Fruit fly (Drosophila melanogaster) S2 (cell line): ENCODE measurements around the gene CG11927.

ENCODE experiments used
- CG8478 ChIP-seq: fragments of >200 bp; optimal IDR thresholded peaks from 2 replicates; lab custom pipeline; 2018
- CTCF ChIP-seq, 2 experiments: fragments of >200 bp; optimal IDR thresholded peaks; 2 replicates each; lab custom pipeline; 2018

The CG11927 gene

DNA sequence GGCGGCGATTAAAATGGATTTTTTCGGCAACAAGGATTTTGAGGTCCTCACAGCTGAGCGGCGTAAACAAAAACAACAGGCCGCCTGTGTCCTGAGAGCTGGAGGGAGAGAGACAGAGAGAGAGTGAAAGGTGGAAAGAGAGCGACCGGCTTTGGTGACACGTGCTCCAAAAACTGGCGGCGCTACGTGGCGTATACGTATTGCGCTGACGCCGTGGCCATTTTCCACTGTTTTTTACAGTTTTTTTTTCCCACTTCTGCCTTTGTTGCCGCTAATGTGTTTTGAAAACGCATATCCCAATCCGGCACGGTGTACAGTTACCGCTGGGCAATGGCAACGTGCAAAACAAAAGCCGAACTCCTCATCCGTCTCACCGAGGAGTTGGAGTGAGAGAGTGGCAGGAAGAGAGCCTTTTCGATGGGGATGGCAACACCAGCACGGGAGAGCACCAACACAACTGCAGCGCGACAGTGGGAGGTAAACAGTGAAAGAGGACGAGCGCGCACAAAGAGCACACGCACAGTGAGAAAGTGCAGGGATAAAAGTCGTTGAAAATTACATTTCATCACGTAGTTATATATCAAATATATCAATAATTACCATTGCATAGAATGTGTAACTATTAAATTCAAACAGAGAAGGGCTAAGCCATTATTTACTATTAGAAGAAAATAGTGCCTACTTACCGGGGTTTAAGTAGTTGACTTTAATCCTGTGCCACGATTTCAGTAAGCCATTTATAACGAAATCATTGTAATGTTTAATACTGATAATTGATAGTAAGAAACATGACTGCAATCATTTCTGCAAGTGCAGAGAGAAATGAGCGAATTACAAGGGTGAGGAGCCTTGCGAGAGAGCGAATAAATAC is 26.9 kb upstream of the CG11927 start:
- TF ChIP-seq CTCF (optimal IDR thresholded peaks at IDR 0.05; lab: Kevin White, UChicago) (no peak), CG8478 (lab: Kevin White, UChicago) (no peak)

DNA sequence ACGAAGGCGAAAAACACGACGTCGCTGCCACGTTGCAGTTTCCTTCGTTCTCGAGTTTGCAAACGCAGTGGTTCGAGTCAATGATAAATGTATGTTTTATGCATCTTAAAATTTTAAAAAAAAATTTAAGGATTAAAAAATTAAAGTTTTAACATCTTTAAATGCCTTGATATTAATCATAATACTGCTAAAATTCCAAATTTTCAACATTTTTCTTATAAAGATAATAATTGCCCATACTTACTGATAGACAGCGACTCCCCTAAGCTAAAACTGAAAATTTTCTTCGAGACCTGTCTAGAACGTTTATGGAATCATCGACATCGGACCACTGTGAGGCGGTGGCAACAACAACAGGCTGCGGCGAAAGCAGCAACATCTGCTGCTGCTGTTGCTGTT is 26.2 kb upstream of the CG11927 start:
- no peak for TF ChIP-seq CTCF (optimal IDR thresholded peaks at IDR 0.05; lab: Kevin White, UChicago)
- TF ChIP-seq CG8478 (lab: Kevin White, UChicago): no peak

DNA sequence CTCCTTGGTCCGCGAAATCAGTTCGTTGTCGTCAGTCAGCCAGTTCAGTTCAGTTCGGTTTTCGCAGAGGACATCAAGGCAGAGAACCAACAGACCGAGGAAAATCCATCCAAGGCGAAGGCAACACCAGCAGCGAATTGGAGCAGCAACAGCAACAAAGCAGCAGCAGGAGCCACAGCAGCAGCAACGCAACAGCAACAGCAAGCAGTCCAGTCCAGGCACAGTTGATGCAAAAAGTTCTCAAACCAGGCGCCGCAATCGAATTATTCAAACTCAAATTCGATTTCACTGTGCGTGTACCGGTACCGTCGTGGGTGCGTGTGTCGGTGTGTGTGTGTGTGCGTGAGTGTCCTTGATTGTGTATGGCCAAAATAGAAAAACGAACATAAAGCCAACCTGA is 25.8 kb upstream of the CG11927 start, which contains the start of gene CG15628:
CG15628 (plus strand) TSS at position 18 of the 400 bp plus-strand sequence.
- TF ChIP-seq CG8478 (lab: Kevin White, UChicago) (no peak), CTCF (optimal IDR thresholded peaks at IDR 0.05; lab: Kevin White, UChicago) (no peak)

DNA sequence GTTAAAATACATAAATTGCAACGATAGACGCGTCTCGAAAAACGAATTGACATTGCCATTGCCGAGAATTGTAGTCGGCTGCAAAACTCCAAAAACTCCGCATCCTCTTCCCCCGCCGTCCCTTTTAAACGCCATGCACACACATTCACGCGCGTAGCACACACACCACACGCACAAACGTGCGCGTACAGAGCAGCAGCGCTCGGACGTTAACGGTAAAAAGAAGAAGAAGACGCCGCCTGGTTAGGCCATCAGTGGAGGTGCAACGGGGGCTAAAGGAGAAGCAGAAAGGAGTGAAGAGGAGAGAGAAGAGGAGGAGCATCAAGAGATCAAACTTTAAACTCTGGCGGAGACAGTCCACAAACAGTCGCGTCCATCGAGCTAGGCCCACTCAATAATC is 25.3 kb upstream of the CG11927 start:
- TF ChIP-seq CG8478 (lab: Kevin White, UChicago) (no peak), CTCF (optimal IDR thresholded peaks at IDR 0.05; lab: Kevin White, UChicago) (no peak)

DNA sequence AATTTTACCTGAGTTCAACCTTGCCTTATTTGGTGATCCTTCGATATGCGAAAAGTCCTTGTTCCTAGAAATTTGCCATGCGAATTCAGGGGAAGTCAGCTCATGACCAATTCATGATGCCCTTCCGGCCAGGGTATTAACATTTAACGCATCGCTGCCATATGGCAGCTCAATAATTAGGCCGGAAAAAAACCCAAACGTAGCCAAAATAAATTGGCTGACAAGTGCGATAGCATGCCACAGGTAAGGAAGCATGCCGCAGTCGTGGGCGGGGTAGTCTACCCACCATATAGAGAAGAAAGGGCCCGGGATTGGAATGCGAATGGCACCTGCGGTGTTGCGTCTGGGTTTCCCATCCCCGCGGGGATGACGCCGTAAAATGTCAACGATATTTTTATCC is 23.8 kb upstream of the CG11927 start:
- TF ChIP-seq CG8478 (lab: Kevin White, UChicago) (no peak), CTCF (optimal IDR thresholded peaks at IDR 0.05; lab: Kevin White, UChicago) (no peak)

DNA sequence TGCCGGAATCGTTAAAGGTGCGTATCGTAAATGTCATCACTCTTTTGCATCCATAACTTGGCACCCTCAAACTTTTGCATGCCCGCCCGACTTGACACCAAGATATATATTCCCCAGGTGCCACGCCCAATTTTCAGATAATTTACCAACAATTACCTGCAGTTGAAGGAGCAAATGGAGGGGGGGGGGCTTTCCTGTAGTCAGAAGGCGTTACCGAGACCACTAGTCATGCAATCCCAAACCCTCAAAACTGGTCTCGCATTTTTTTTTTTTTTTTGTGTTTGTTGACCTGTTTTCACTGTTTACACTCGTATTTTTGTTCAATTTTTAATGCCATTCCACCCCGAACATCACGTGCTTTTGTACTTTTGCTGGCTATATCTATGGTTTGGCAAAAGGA is 21.9 kb upstream of the CG11927 start:
- TF ChIP-seq CTCF (optimal IDR thresholded peaks at IDR 0.05; lab: Kevin White, UChicago) (no peak), CG8478 (lab: Kevin White, UChicago) (no peak)

DNA sequence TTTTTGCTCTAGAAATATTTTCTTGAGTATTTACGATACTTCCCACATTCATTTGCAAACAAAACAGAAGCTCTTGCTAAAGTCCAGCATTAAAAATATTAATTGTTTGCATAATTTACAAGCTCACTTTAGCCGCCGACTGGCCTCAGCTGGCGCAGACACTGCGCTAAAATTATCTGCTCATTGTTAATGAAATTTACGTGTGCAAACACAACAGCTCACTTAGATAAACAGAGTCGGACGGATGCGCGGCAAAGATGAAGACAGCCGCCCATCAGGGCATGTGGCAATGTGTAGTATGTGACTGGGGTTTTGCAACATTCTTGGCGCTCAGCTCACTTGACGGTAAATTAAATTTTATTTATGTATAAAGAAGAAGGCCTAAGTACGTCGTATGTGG is 18.5 kb upstream of the CG11927 start:
- TF ChIP-seq CTCF (optimal IDR thresholded peaks at IDR 0.05; lab: Kevin White, UChicago): no peak
- TF ChIP-seq CG8478 (lab: Kevin White, UChicago): no peak

DNA sequence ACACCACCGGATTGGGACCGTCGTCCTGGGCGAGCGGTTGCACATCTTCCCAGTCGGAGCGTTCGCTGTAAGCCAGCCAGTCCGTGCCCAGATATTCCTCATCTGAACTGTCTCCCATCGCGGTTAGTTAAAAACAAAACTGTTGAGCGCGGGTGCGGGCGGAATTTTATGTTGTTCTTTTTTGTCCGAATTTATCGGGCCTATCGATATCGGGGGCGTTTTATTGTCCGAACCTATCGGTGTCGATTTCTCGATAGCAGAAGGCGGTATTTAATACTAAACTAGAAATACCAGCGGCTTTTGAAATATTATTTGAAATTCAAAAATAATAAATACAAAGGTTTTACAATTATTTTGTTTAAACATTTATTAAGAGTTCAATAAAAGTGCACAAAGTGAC is 17.1 kb upstream of the CG11927 start, which contains the start of gene Fnta:
Fnta (minus strand) TSS at position 204 of the 400 bp plus-strand sequence.
- TF ChIP-seq CTCF (optimal IDR thresholded peaks at IDR 0.05; lab: Kevin White, UChicago) (no peak), CG8478 (lab: Kevin White, UChicago) (no peak)

DNA sequence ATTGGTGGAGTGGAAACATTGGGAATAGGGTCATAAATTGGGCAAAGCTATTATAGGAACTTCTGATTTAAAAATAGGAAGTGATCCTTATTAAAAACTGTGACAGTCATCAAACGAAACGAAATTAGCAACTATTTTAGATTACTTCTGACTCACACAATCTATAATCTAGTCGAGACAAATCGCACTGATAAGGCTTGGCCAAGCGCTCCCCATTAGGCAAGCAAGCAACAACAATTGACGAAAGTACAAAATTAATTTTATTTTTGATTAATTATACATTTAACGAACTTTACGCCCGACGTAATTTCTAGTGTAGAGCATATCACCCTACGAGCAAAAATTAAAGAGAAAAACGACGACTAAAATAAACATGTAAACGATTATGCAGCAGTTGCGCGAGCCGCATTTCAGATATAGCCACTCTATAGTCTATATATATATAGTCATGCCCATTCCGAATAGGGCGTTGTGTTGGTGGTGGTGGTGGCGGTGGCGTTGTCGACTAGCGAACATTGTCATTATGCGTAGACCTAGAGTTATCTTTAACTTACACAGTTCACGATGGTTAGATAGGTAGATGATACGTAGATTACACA is 12.4 kb upstream of the CG11927 start, which contains the start of gene Ir25a:
Ir25a (minus strand) TSS at position 210 of the 599 bp plus-strand sequence.
- TF ChIP-seq CG8478 (lab: Kevin White, UChicago): no peak

DNA sequence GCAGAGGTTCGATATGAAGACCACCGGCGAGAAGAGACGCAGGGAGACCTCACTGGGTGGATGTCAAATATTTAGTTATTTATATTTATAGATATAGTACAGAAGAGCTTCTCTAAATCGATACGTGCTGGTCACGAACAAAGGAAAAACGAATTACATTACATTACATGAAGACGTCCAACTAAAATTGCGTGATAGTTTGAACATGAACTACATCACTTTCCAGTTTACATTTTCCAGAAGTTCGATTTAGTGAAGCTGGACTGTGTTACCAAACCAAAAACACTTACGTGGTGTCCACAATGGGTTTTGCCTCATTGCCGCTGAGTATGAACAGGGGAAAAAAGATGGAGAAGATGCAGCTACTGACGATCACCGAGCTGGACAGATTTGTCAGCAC is 11.4 kb upstream of the CG11927 start:
- TF ChIP-seq CG8478 (lab: Kevin White, UChicago): no peak
- no peak for TF ChIP-seq CTCF (optimal IDR thresholded peaks at IDR 0.05; lab: Kevin White, UChicago)

DNA sequence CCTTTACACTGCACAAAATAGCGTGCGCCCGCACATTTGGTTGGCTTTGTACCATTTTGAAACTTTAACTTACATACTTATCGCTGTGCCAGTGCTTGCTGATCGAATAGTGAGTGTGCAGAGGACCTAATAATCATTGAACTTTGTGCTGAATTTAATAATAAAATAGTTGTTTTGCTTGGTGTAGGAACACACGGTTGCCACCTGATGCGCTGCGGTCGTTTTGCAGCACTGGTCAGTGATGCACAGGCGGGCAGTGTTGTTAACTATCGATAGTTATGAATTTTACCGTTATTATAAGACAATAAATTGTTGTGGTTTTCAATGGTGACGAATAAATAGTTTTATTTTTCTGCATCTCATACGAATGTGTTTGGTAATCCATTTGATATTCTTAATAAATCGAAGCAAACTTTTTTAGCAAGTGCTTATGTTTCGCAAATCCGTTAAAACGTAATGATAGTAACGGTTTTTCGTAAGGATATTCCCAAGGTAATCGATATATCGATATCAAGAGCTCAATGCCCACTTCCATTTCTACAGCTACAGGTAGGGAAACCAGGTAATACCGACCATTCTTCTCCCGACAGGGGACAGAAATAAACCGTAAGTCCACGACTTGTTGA is 9.7 kb upstream of the CG11927 start, which contains the start of the genes tank and CG12194:
tank (minus strand) TSS at position 228 of the 626 bp plus-strand sequence.
CG12194 (plus strand) TSS at position 576 of the 626 bp plus-strand sequence.
- TF ChIP-seq CTCF (optimal IDR thresholded peaks at IDR 0.05; lab: Kevin White, UChicago) (no peak), CG8478 (lab: Kevin White, UChicago) (no peak)

DNA sequence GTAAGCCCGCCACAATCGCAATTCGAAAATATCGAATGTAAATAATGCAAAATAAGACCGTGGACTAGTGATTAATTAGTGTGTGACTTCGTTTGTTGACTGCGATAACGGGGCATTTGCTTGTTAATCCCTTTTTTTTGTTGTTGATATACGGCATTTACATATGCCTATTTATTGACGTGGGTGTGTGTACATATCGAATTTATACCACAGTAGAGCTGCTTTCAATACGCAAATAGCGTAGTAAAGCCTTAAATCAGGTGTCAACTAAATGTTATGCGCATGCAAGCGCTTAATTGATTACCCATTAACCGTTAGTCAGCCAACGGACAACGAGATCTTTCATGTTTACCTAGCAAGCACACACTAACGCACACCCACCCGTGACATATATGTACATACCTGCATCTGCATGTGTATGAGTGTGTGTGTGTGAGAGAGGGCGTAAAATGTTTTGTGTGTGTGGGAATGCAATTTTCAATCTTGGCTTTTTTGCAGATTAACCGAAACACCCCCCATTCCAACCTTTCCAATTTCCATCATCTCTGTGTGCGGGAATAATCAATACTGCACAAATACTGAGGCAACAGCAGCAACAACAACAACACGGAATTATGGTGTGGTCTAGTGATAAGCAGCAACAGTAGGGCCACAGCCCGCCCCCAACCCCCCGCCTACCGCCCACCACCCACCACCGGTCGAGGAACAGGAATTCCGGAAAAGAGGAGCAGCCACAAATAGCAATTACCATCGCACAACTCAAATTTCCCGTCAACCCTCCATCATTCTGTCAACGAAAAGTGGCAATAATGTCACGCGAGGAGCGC is 8.9 kb upstream of the CG11927 start:
- no peak for TF ChIP-seq CG8478 (lab: Kevin White, UChicago)
- no peak for TF ChIP-seq CTCF (optimal IDR thresholded peaks at IDR 0.05; lab: Kevin White, UChicago)

DNA sequence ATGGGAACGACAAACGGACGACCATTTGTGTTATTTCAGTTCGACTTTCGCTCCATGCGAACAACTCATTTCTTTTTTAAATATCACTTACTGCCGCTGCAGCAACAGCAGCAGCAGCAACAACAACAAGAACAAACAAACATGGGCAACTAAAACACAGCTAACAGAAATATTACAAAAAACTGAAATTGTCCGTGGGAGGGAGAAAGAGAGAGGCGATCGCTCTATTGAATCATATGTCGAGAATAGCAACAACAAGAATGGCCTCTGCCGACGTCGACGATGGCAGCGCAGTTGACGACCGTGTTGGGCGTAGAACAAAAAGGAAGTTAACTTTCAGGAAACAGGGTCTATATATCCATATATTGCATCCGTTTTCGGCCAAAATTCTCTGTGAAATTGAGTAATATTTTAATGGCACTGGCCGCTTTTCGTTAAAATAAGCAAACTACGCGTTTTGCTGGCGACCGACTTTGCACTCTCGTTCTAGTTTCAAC is 889 bp upstream of the CG11927 start:
- no peak for TF ChIP-seq CG8478 (lab: Kevin White, UChicago)

DNA sequence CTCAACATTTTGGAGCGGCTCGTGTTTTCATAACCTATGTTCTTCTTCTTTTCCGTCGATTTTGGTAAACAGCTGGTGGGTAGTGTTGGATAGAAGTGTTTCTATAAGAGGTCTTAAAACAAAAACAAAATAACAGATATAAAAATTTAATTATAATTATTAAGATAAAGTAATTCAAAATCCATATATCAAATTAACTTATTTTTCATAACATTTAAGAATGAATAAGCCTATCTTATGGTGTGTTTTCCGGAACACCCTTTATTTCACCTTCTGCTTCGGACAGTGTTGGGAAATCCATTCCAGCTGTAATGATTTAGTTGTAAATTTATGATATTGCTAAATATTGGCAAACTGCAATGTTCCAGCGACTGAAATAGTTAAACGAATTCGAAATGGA is 2.8 kb downstream of the CG11927 start, which contains the start of the genes mRpS2 and Mon1:
mRpS2 (minus strand) TSS at position 64 of the 400 bp plus-strand sequence.
Mon1 (plus strand) TSS at position 286 of the 400 bp plus-strand sequence.
- no peak for TF ChIP-seq CTCF (optimal IDR thresholded peaks at IDR 0.05; lab: Kevin White, UChicago)
